Worm (Caenorhabditis elegans) whole organism, L1 larva: Measurements from ENCODE around the gene col-119.

ENCODE experiments used
- C16A3.4 ChIP-seq: fragments of 150-350 bp; optimal IDR thresholded peaks from 2 replicates; lab custom pipeline; 2014; ENCODE audit warnings: missing biosample characterization, missing genetic modification characterization
- F16B12.6 ChIP-seq: fragments of 150-350 bp; optimal IDR thresholded peaks from 2 replicates; lab custom pipeline; 2014; ENCODE audit warnings: missing biosample characterization, missing genetic modification characterization
- Y116A8C.19 ChIP-seq: sonication (generic microtip); optimal IDR thresholded peaks from 2 replicates; lab custom pipeline; 2016; ENCODE audit warnings: missing compliant biosample characterization, missing genetic modification characterization, borderline replicate concordance
- aha-1 ChIP-seq: fragments of 150-350 bp; optimal IDR thresholded peaks from 2 replicates; lab custom pipeline; 2014; ENCODE audit warnings: missing biosample characterization, missing genetic modification characterization
- alr-1 ChIP-seq: fragments of 200-800 bp; sonication (Bioruptor generic); optimal IDR thresholded peaks from 2 replicates; lab custom pipeline; 2018; ENCODE audit warnings: borderline replicate concordance, mild to moderate bottlenecking, missing genetic modification characterization, missing compliant biosample characterization
- ama-1 ChIP-seq: fragments of 150-350 bp; optimal IDR thresholded peaks from 2 replicates; lab custom pipeline; 2014
- ceh-8 ChIP-seq: fragments of 200-800 bp; sonication (Bioruptor generic); optimal IDR thresholded peaks from 2 replicates; lab custom pipeline; 2018; ENCODE audit warnings: mild to moderate bottlenecking, missing genetic modification characterization, moderate library complexity, missing compliant biosample characterization
- ceh-82 ChIP-seq, 3 experiments: fragments of 150-350 bp in 1 of 3; sonication (generic microtip) in 2 of 3; optimal IDR thresholded peaks; 2 replicates each; lab custom pipeline; 2014 to 2017; ENCODE audit warnings: missing biosample characterization in 3 of 3, missing genetic modification characterization in 3 of 3
- ceh-88 ChIP-seq: fragments of 200-800 bp; sonication (Bioruptor generic); IDR thresholded peaks from 2 replicates; pipeline ENCODE4 v1.3.6; 2022; ENCODE audit warnings: missing genetic modification characterization, missing compliant biosample characterization
- dpl-1 ChIP-seq, 3 experiments: fragments of 150-350 bp in 2 of 3; sonication (generic microtip) in 1 of 3; optimal IDR thresholded peaks; 2 replicates each; lab custom pipeline; 2014 to 2017; ENCODE audit warnings: missing biosample characterization in 3 of 3, missing genetic modification characterization in 3 of 3, missing genetic modification reagents in 3 of 3
- dsc-1 ChIP-seq: sonication (generic microtip); optimal IDR thresholded peaks from 2 replicates; lab custom pipeline; 2016; ENCODE audit warnings: mild to moderate bottlenecking, missing genetic modification characterization, missing compliant biosample characterization
- elt-2 ChIP-seq: sonication (generic microtip); optimal IDR thresholded peaks from 2 replicates; lab custom pipeline; 2016; ENCODE audit warnings: missing genetic modification characterization, mild to moderate bottlenecking, inconsistent platforms, missing compliant biosample characterization, missing genetic modification reagents
- elt-3 ChIP-seq, 6 experiments: fragments of 150-350 bp in 1 of 6; sonication (generic microtip); optimal IDR thresholded peaks; 2 replicates each; lab custom pipeline; 2017 to 2018; ENCODE audit warnings: missing biosample characterization in 6 of 6, missing genetic modification characterization in 6 of 6, inconsistent platforms in 1 of 6
- fkh-10 ChIP-seq: sonication (generic microtip); optimal IDR thresholded peaks from 2 replicates; lab custom pipeline; 2017; ENCODE audit warnings: missing biosample characterization, missing genetic modification reagents, missing genetic modification characterization
- fkh-4 ChIP-seq: sonication (generic microtip); optimal IDR thresholded peaks from 2 replicates; lab custom pipeline; 2016; ENCODE audit warnings: missing compliant biosample characterization, missing genetic modification characterization, borderline replicate concordance
- fkh-8 ChIP-seq: sonication (generic microtip); optimal IDR thresholded peaks from 2 replicates; lab custom pipeline; 2016; ENCODE audit warnings: mild to moderate bottlenecking, missing genetic modification characterization, missing compliant biosample characterization
- hpl-2 ChIP-seq: fragments of 150-350 bp; optimal IDR thresholded peaks from 2 replicates; lab custom pipeline; 2014; ENCODE audit warnings: missing biosample characterization, missing genetic modification reagents, missing genetic modification characterization
- irx-1 ChIP-seq: sonication (generic microtip); optimal IDR thresholded peaks from 2 replicates; lab custom pipeline; 2016; ENCODE audit warnings: missing genetic modification characterization, missing compliant biosample characterization
- jun-1 ChIP-seq: fragments of 150-350 bp; optimal IDR thresholded peaks from 2 replicates; lab custom pipeline; 2014; ENCODE audit warnings: missing biosample characterization, missing genetic modification reagents, missing genetic modification characterization
- lin-35 ChIP-seq, 2 experiments: fragments of 150-350 bp; optimal IDR thresholded peaks; 2 replicates each; lab custom pipeline; 2014; ENCODE audit warnings: missing biosample characterization in 2 of 2, missing genetic modification characterization in 2 of 2, missing genetic modification reagents in 2 of 2
- mef-2 ChIP-seq: fragments of 150-350 bp; optimal IDR thresholded peaks from 2 replicates; lab custom pipeline; 2014; ENCODE audit warnings: missing biosample characterization, missing genetic modification characterization
- mep-1 ChIP-seq: fragments of 150-350 bp; optimal IDR thresholded peaks from 2 replicates; lab custom pipeline; 2014; ENCODE audit warnings: missing biosample characterization, missing genetic modification characterization
- nhr-11 ChIP-seq: fragments of 150-350 bp; optimal IDR thresholded peaks from 2 replicates; lab custom pipeline; 2014; ENCODE audit warnings: missing biosample characterization, missing genetic modification characterization
- nhr-12 ChIP-seq: sonication (generic microtip); optimal IDR thresholded peaks from 2 replicates; lab custom pipeline; 2017; ENCODE audit warnings: missing biosample characterization, missing genetic modification characterization
- nhr-20 ChIP-seq: sonication (generic microtip); optimal IDR thresholded peaks from 2 replicates; lab custom pipeline; 2016; ENCODE audit warnings: mild to moderate bottlenecking, missing genetic modification characterization, missing compliant biosample characterization
- nhr-28 ChIP-seq: fragments of 150-350 bp; optimal IDR thresholded peaks from 2 replicates; lab custom pipeline; 2014; ENCODE audit warnings: missing biosample characterization, missing genetic modification characterization
- nhr-71 ChIP-seq: sonication (generic microtip); optimal IDR thresholded peaks from 2 replicates; lab custom pipeline; 2016; ENCODE audit warnings: mild to moderate bottlenecking, missing genetic modification characterization, moderate library complexity, missing compliant biosample characterization
- nhr-84 ChIP-seq: sonication (generic microtip); optimal IDR thresholded peaks from 2 replicates; lab custom pipeline; 2017; ENCODE audit warnings: missing biosample characterization, missing genetic modification characterization
- nhr-85 ChIP-seq: sonication (generic microtip); peaks from one replicate; lab custom pipeline; 2016; ENCODE audit warnings: missing genetic modification characterization, inconsistent platforms, missing compliant biosample characterization
- nhr-90 ChIP-seq: sonication (generic microtip); optimal IDR thresholded peaks from 2 replicates; lab custom pipeline; 2016; ENCODE audit warnings: mild to moderate bottlenecking, missing genetic modification characterization, missing compliant biosample characterization; ENCODE audit not compliant: poor library complexity
- pag-3 ChIP-seq: sonication (generic microtip); optimal IDR thresholded peaks from 2 replicates; lab custom pipeline; 2017; ENCODE audit warnings: missing genetic modification characterization, mild to moderate bottlenecking, missing compliant biosample characterization, antibody characterized with exemption, borderline replicate concordance; ENCODE audit not compliant: insufficient read depth
- pax-3 ChIP-seq: fragments of 200-800 bp; sonication (Bioruptor generic); optimal IDR thresholded peaks from 2 replicates; lab custom pipeline; 2018; ENCODE audit warnings: mild to moderate bottlenecking, missing genetic modification characterization, moderate library complexity, missing compliant biosample characterization
- pqm-1 ChIP-seq: sonication (generic microtip); optimal IDR thresholded peaks from 3 replicates; lab custom pipeline; 2017; ENCODE audit warnings: missing biosample characterization, missing genetic modification characterization
- rnt-1 ChIP-seq: sonication (generic microtip); optimal IDR thresholded peaks from 2 replicates; lab custom pipeline; 2016; ENCODE audit warnings: mild to moderate bottlenecking, missing genetic modification characterization, moderate library complexity, missing compliant biosample characterization
- skn-1 ChIP-seq: fragments of 150-350 bp; optimal IDR thresholded peaks from 2 replicates; lab custom pipeline; 2014; ENCODE audit warnings: missing biosample characterization, missing genetic modification characterization
- snpc-4 ChIP-seq: fragments of 150-350 bp; optimal IDR thresholded peaks from 2 replicates; lab custom pipeline; 2014; ENCODE audit warnings: missing biosample characterization, missing genetic modification characterization
- snu-23 ChIP-seq: sonication (generic microtip); optimal IDR thresholded peaks from 2 replicates; lab custom pipeline; 2016; ENCODE audit warnings: missing genetic modification characterization, missing compliant biosample characterization
- sox-4 ChIP-seq: sonication (generic microtip); optimal IDR thresholded peaks from 2 replicates; lab custom pipeline; 2016; ENCODE audit warnings: missing genetic modification characterization, missing compliant biosample characterization
- sptf-1 ChIP-seq: fragments of 150-350 bp; optimal IDR thresholded peaks from 2 replicates; lab custom pipeline; 2014; ENCODE audit warnings: missing biosample characterization, missing genetic modification characterization
- tbx-2 ChIP-seq: sonication (generic microtip); optimal IDR thresholded peaks from 2 replicates; lab custom pipeline; 2016; ENCODE audit warnings: missing genetic modification characterization, missing compliant biosample characterization
- tlp-1 ChIP-seq: fragments of 150-350 bp; optimal IDR thresholded peaks from 2 replicates; lab custom pipeline; 2014; ENCODE audit warnings: missing biosample characterization, missing genetic modification characterization
- unc-30 ChIP-seq: sonication (generic microtip); optimal IDR thresholded peaks from 2 replicates; lab custom pipeline; 2017; ENCODE audit warnings: missing biosample characterization, missing genetic modification characterization
- unc-86 ChIP-seq: sonication (generic microtip); optimal IDR thresholded peaks from 2 replicates; lab custom pipeline; 2016; ENCODE audit warnings: missing genetic modification characterization, missing compliant biosample characterization
- unc-98 ChIP-seq: fragments of 200-800 bp; sonication (Bioruptor generic); IDR thresholded peaks from 2 replicates; pipeline ENCODE4 v1.3.6; 2022; ENCODE audit warnings: missing genetic modification characterization, missing compliant biosample characterization
- zag-1 ChIP-seq: fragments of 150-350 bp; optimal IDR thresholded peaks from 2 replicates; lab custom pipeline; 2014; ENCODE audit warnings: missing biosample characterization, missing genetic modification characterization
- zip-4 ChIP-seq: fragments of 200-800 bp; sonication (Bioruptor generic); optimal IDR thresholded peaks from 2 replicates; lab custom pipeline; 2018; ENCODE audit warnings: mild to moderate bottlenecking, missing genetic modification characterization, moderate library complexity, missing compliant biosample characterization
- ztf-11 ChIP-seq, 2 experiments: sonication (generic microtip); optimal IDR thresholded peaks; 2 replicates each; lab custom pipeline; 2016 to 2017; ENCODE audit warnings: missing genetic modification characterization in 2 of 2, missing biosample characterization in 1 of 2, missing compliant biosample characterization in 1 of 2

The col-119 gene

DNA sequence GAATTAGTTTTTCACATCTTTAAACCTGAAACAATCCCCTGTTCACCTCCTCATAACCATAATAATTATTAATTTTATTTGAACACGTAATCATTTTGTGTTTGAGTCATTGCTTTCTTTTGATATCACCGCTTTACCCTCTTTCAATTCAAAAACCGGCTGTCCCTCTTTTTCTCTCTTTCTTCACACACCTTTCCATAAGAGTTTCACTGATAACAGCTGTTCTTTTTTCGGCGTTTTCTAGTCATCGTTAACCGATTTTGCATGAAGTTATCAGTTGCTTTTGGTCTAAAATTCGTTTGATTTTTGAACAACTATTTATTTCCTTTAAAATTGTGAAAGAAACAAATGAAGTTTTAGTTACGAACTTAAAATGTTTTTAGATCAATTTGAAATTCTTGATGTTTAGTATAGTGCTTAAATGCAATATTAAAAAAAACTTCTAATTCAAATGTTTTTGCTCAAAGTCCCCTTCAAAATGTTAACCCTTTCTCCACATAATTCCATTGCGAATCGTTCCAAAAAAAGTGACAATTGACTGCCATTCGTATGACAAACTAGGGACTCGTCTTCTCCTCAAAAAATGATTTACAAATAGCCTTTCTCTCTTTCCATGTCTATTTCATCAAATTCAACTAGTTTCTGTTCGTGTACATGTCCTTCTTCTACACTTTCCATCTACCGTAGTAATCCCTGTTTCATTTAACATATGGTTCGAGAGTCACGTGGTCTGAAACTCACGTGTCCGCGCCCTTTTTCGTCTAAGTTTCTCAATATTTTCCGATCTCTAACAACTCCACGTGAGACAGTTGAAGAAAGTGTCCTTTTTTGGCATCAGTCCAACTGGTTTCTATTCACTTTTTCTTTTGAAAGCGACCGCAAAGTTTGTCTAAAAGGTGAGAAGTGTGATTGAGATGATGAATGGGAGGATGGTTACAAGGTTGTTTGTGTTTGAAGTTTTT, 30.2 kb downstream of the col-119 start (continued):
- TF ChIP-seq dpl-1 (GFP tag; optimal IDR thresholded peaks at IDR 0.05; lab: Kevin White, UChicago) (peak; percentile 23 to 70 (median 53)), fkh-4 (no peak), lin-35 (GFP tag; optimal IDR thresholded peaks at IDR 0.05; lab: Kevin White, UChicago) (peak; percentile 9 to 91), C16A3.4 (peak; percentile 51), unc-98 (GFP tag; lab: Robert Waterston, UW) (no peak), aha-1 (tag; lab: Kevin White, UChicago) (no peak), sptf-1 (tag; lab: Kevin White, UChicago) (no peak), rnt-1 (tag; lab: Kevin White, UChicago) (peak; percentile 29), pqm-1 (tag; lab: Kevin White, UChicago) (no peak), F16B12.6 (no peak), ceh-8 (no peak), ceh-88 (GFP tag; lab: Robert Waterston, UW) (peak; percentile 43; the same call in 1 of the 2 replicates), pax-3 (tag; lab: Kevin White, UChicago) (peak; percentile 65), fkh-8 (tag; lab: Kevin White, UChicago) (peak; percentile 43), nhr-85 (tag; lab: Kevin White, UChicago) (peak; percentile 100), skn-1 (peak; percentile 68), nhr-11 (no peak), fkh-10 (GFP tag; lab: Kevin White, UChicago) (no peak), snpc-4 (tag; lab: Kevin White, UChicago) (peak; percentile 63), nhr-84 (tag; lab: Kevin White, UChicago) (no peak), nhr-90 (peak; percentile 92), zip-4 (GFP tag; lab: Kevin White, UChicago) (no peak), tbx-2 (tag; lab: Kevin White, UChicago) (peak; percentile 79), nhr-20 (tag; lab: Kevin White, UChicago) (peak; percentile 95), nhr-12 (tag; lab: Kevin White, UChicago) (no peak), zag-1 (tag; lab: Kevin White, UChicago) (no peak), dsc-1 (tag; lab: Kevin White, UChicago) (no peak), elt-2 (tag; lab: Kevin White, UChicago) (peak; percentile 58), jun-1 (tag; lab: Kevin White, UChicago) (peak; percentile 53), pag-3 (tag; lab: Kevin White, UChicago) (no peak), nhr-71 (tag; lab: Kevin White, UChicago) (peak; percentile 94), mef-2 (no peak), unc-86 (tag; lab: Kevin White, UChicago) (no peak), ama-1 (peak; percentile 60), ztf-11 (tag; optimal IDR thresholded peaks at IDR 0.05; lab: Kevin White, UChicago) (peak in 1 of 2 experiments; percentile 24), tlp-1 (tag; lab: Kevin White, UChicago) (no peak), Y116A8C.19 (no peak), alr-1 (tag; lab: Kevin White, UChicago) (no peak), nhr-28 (no peak), hpl-2 (GFP tag; lab: Kevin White, UChicago) (no peak), snu-23 (GFP tag; lab: Kevin White, UChicago) (peak; percentile 93), mep-1 (tag; lab: Kevin White, UChicago) (peak; percentile 90), sox-4 (tag; lab: Kevin White, UChicago) (no peak), elt-3 (tag; optimal IDR thresholded peaks at IDR 0.05; lab: Kevin White, UChicago) (peak in 2 of 6 experiments; percentile 86 to 88), unc-30 (tag; lab: Kevin White, UChicago) (no peak), ceh-82 (tag; optimal IDR thresholded peaks at IDR 0.05; lab: Kevin White, UChicago) (no peak), irx-1 (peak; percentile 65)
